Fruit fly (Drosophila melanogaster) whole organism: ENCODE data around the gene CG42323.

Experiments used
- CG8478 ChIP-seq: fragments of >200 bp; optimal IDR thresholded peaks from 2 replicates; lab custom pipeline; 2018; ENCODE audit warnings: inconsistent platforms
- Dll ChIP-seq: fragments of >200 bp; optimal IDR thresholded peaks from 2 replicates; lab custom pipeline; 2017
- EcR ChIP-seq, 2 experiments: fragments of >200 bp; optimal IDR thresholded peaks; 2 replicates each; lab custom pipeline; 2017; ENCODE audit warnings: missing biosample characterization in 2 of 2, missing genetic modification characterization in 2 of 2, missing genetic modification reagents in 2 of 2
- pan ChIP-seq: fragments of >200 bp; optimal IDR thresholded peaks from 2 replicates; lab custom pipeline; 2017
- psq ChIP-seq: fragments of >200 bp; optimal IDR thresholded peaks from 2 replicates; lab custom pipeline; 2017

- TF ChIP-seq CG8478 (no peak), EcR (GFP tag; optimal IDR thresholded peaks at IDR 0.05; lab: Kevin White, UChicago) (no peak), psq (lab: Kevin White, UChicago) (no peak), pan (lab: Kevin White, UChicago) (no peak), Dll (no peak)
Observed at dm6 chrX:18460318-18460717, 38.1 kb downstream of the CG42323 start, which contains the start of gene CG43843.
